Worm (Caenorhabditis elegans): ENCODE results near the gene F35E8.9.

DNA sequence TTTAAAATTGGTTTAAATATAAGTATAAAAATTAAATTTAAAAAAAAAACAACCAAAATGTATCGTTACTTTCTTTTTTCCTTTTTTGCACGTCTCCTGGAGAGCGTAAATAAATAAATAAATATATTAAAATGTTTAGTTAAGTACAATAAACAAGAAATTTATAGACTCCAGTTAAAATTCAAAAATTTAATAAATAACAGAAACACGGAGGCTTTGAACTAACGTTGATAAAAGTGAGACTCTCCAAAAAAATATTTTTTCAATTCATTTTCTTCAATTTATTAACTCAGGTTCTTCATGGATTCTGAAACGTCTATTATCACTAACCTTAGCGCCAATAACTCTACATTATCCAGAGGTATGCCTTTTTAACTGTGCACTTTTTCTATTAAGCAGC, 25.6 kb downstream of the F35E8.9 start, which contains the start of gene T06C12.12:
- no peak for TF ChIP-seq scrt-1 (GFP tag; IDR thresholded peaks at IDR 0.05)
- TF ChIP-seq F13C5.2 (tag; optimal IDR thresholded peaks at IDR 0.05) = no peak
- no peak for TF ChIP-seq pes-1 (GFP tag; IDR thresholded peaks at IDR 0.05)
- TF ChIP-seq sea-1 (GFP tag; conservative IDR thresholded peaks at IDR 0.05) = no peak
- no peak for TF ChIP-seq flt-1 (GFP tag; IDR thresholded peaks at IDR 0.05)
- TF ChIP-seq ama-1 (optimal IDR thresholded peaks at IDR 0.05) = no peak
- no peak for TF ChIP-seq B0310.2 (tag; optimal IDR thresholded peaks at IDR 0.05)
- no peak for TF ChIP-seq hnd-1 (tag; optimal IDR thresholded peaks at IDR 0.05)
- TF ChIP-seq ets-7 (tag; optimal IDR thresholded peaks at IDR 0.05) = no peak
- TF ChIP-seq tbx-37 (GFP tag; conservative IDR thresholded peaks at IDR 0.05) = no peak
- TF ChIP-seq hmbx-1 (tag; optimal IDR thresholded peaks at IDR 0.05) = no peak
